Worm (Caenorhabditis elegans) whole organism, mixed stage, embryonic: Measurements from ENCODE around the gene xbx-5.

Source experiments
- bed-3 ChIP-seq: fragments of 200-800 bp; sonication (Bioruptor generic); optimal IDR thresholded peaks from 3 replicates; lab custom pipeline; 2018; ENCODE audit warnings: mild to moderate bottlenecking, missing genetic modification characterization, moderate library complexity, missing compliant biosample characterization
- lin-32 ChIP-seq: fragments of 200-800 bp; sonication (Bioruptor generic); optimal IDR thresholded peaks from 2 replicates; lab custom pipeline; 2018; ENCODE audit warnings: mild to moderate bottlenecking, missing genetic modification characterization, missing compliant biosample characterization
- nhr-12 ChIP-seq: fragments of 150-350 bp; optimal IDR thresholded peaks from 2 replicates; lab custom pipeline; 2014; ENCODE audit warnings: missing biosample characterization, missing genetic modification characterization
- nhr-2 ChIP-seq: fragments of 150-350 bp; optimal IDR thresholded peaks from 2 replicates; lab custom pipeline; 2014; ENCODE audit warnings: missing biosample characterization, missing genetic modification characterization
- nhr-237 ChIP-seq: fragments of 150-350 bp; optimal IDR thresholded peaks from 2 replicates; lab custom pipeline; 2014; ENCODE audit warnings: missing biosample characterization, missing genetic modification characterization
- pha-4 ChIP-seq: fragments of 150-350 bp; optimal IDR thresholded peaks from 2 replicates; lab custom pipeline; 2018; ENCODE audit warnings: missing biosample characterization, missing genetic modification reagents, missing genetic modification characterization
- snpc-4 ChIP-seq: fragments of 150-350 bp; optimal IDR thresholded peaks from 2 replicates; lab custom pipeline; 2014; ENCODE audit warnings: missing biosample characterization, missing genetic modification characterization

- TF ChIP-seq pha-4 (tag; lab: Kevin White, UChicago) = no peak
- TF ChIP-seq nhr-237 (tag; lab: Kevin White, UChicago) = no peak
- TF ChIP-seq snpc-4 (tag; lab: Kevin White, UChicago) = no peak
- TF ChIP-seq lin-32 (GFP tag; lab: Kevin White, UChicago) = no peak
- no peak for TF ChIP-seq nhr-12 (tag; lab: Kevin White, UChicago)
- TF ChIP-seq nhr-2 (tag; lab: Kevin White, UChicago) = no peak
- TF ChIP-seq bed-3 (GFP tag; lab: Kevin White, UChicago) = no peak
Measured at ce11 chrIII:3800934-3801252, 3.4 kb downstream of the xbx-5 start.
